Fruit fly (Drosophila melanogaster): ENCODE measurements around the gene CG33127.
A peak's percentile ranks its signal among the peaks of the same experiment; 100 is the strongest.

The CG33127 gene

dm6 chr2L:308194-308706 lies 13.7 kb upstream of the CG33127 start:
- TF ChIP-seq CG5204 (GFP tag; optimal IDR thresholded peaks at IDR 0.05), result no peak
- TF ChIP-seq Crg-1 (GFP tag; optimal IDR thresholded peaks at IDR 0.05), result no peak
- TF ChIP-seq Mnt (GFP tag; optimal IDR thresholded peaks at IDR 0.05), result no peak
- TF ChIP-seq CG14711 (tag; optimal IDR thresholded peaks at IDR 0.05), result no peak
- no peak for TF ChIP-seq CG33017 (tag; optimal IDR thresholded peaks at IDR 0.05)
- TF ChIP-seq toe (GFP tag; optimal IDR thresholded peaks at IDR 0.05), result no peak
- no peak for TF ChIP-seq kay (GFP tag; ENCODE audit: borderline replicate concordance)
- no peak for TF ChIP-seq ovo (GFP tag; optimal IDR thresholded peaks at IDR 0.05)
- TF ChIP-seq Hr96 (GFP tag; optimal IDR thresholded peaks at IDR 0.05), result no peak
- TF ChIP-seq CG1620 (GFP tag; optimal IDR thresholded peaks at IDR 0.05), result no peak
- no peak for TF ChIP-seq cic (GFP tag; optimal IDR thresholded peaks at IDR 0.05)
- TF ChIP-seq CG12768 (GFP tag; optimal IDR thresholded peaks at IDR 0.05), result no peak
- TF ChIP-seq CG7101 (tag; optimal IDR thresholded peaks at IDR 0.05), result no peak
- TF ChIP-seq pad (GFP tag; optimal IDR thresholded peaks at IDR 0.05), result no peak
- no peak for TF ChIP-seq CG7045 (GFP tag; optimal IDR thresholded peaks at IDR 0.05)
- TF ChIP-seq tj (GFP tag; optimal IDR thresholded peaks at IDR 0.05), result no peak
- no peak for TF ChIP-seq CG11617 (GFP tag; optimal IDR thresholded peaks at IDR 0.05)

- TF ChIP-seq Hr96 (GFP tag; optimal IDR thresholded peaks at IDR 0.05), result no peak
- TF ChIP-seq CG33017 (tag; optimal IDR thresholded peaks at IDR 0.05), result peak; percentile 7
- no peak for TF ChIP-seq Crg-1 (GFP tag; optimal IDR thresholded peaks at IDR 0.05)
- peak; percentile 31 for TF ChIP-seq bab1 (GFP tag; optimal IDR thresholded peaks at IDR 0.05)
- peak; percentile 11 for TF ChIP-seq toe (GFP tag; optimal IDR thresholded peaks at IDR 0.05)
- peak; percentile 21 for TF ChIP-seq CG7101 (tag; optimal IDR thresholded peaks at IDR 0.05)
These were observed 12.7 kb upstream of the CG33127 start for dm6 chr2L:309177-309576.

- TF ChIP-seq kay (GFP tag; ENCODE audit: borderline replicate concordance) (peak; percentile 47), CG33017 (tag; optimal IDR thresholded peaks at IDR 0.05) (no peak), CG7045 (GFP tag; optimal IDR thresholded peaks at IDR 0.05) (no peak), CG12768 (GFP tag; optimal IDR thresholded peaks at IDR 0.05) (peak; percentile 70), cic (GFP tag; optimal IDR thresholded peaks at IDR 0.05) (peak; percentile 50), ovo (GFP tag; optimal IDR thresholded peaks at IDR 0.05) (peak; percentile 26), pad (GFP tag; optimal IDR thresholded peaks at IDR 0.05) (peak; percentile 17), tj (GFP tag; optimal IDR thresholded peaks at IDR 0.05) (peak; percentile 20)
These were observed 12.0 kb upstream of the CG33127 start for dm6 chr2L:309812-310431.

dm6 chr2L:319159-319558 lies 2.7 kb upstream of the CG33127 start, which contains the start of gene CG11912:
CG11912 (minus strand) TSS chr2L:319259.
- TF ChIP-seq toe (GFP tag; optimal IDR thresholded peaks at IDR 0.05) (no peak), Hr96 (GFP tag; optimal IDR thresholded peaks at IDR 0.05) (no peak), bab1 (GFP tag; optimal IDR thresholded peaks at IDR 0.05) (no peak), CG5204 (GFP tag; optimal IDR thresholded peaks at IDR 0.05) (no peak), CG12768 (GFP tag; optimal IDR thresholded peaks at IDR 0.05) (no peak), CG33017 (tag; optimal IDR thresholded peaks at IDR 0.05) (no peak), cnc (optimal IDR thresholded peaks at IDR 0.05) (no peak), CG1620 (GFP tag; optimal IDR thresholded peaks at IDR 0.05) (no peak), CG7101 (tag; optimal IDR thresholded peaks at IDR 0.05) (no peak), cic (GFP tag; optimal IDR thresholded peaks at IDR 0.05) (no peak), Crg-1 (GFP tag; optimal IDR thresholded peaks at IDR 0.05) (no peak), CG11617 (GFP tag; optimal IDR thresholded peaks at IDR 0.05) (no peak), kay (GFP tag; ENCODE audit: borderline replicate concordance) (no peak), Clk (GFP tag; optimal IDR thresholded peaks at IDR 0.05) (no peak)

dm6 chr2L:319745-320144 lies 2.2 kb upstream of the CG33127 start:
- no peak for TF ChIP-seq CG11617 (GFP tag; optimal IDR thresholded peaks at IDR 0.05)
- TF ChIP-seq cic (GFP tag; optimal IDR thresholded peaks at IDR 0.05), result peak; percentile 8
- peak; percentile 35 for TF ChIP-seq kay (GFP tag; ENCODE audit: borderline replicate concordance)

dm6 chr2L:321148-321547 lies 753 bp upstream of the CG33127 start, which contains the start of gene CG11911:
CG11911 (minus strand) TSS chr2L:321248.
- TF ChIP-seq CG11617 (GFP tag; optimal IDR thresholded peaks at IDR 0.05), result no peak
- TF ChIP-seq bab1 (GFP tag; optimal IDR thresholded peaks at IDR 0.05), result no peak
- TF ChIP-seq CG5204 (GFP tag; optimal IDR thresholded peaks at IDR 0.05), result no peak
- TF ChIP-seq toe (GFP tag; optimal IDR thresholded peaks at IDR 0.05), result no peak
- no peak for TF ChIP-seq CG1620 (GFP tag; optimal IDR thresholded peaks at IDR 0.05)
- TF ChIP-seq CG7101 (tag; optimal IDR thresholded peaks at IDR 0.05), result no peak
- TF ChIP-seq ovo (GFP tag; optimal IDR thresholded peaks at IDR 0.05), result no peak
- no peak for TF ChIP-seq CG33017 (tag; optimal IDR thresholded peaks at IDR 0.05)
- no peak for TF ChIP-seq Crg-1 (GFP tag; optimal IDR thresholded peaks at IDR 0.05)
- TF ChIP-seq CG12768 (GFP tag; optimal IDR thresholded peaks at IDR 0.05), result no peak
- no peak for TF ChIP-seq pad (GFP tag; optimal IDR thresholded peaks at IDR 0.05)
- no peak for TF ChIP-seq tj (GFP tag; optimal IDR thresholded peaks at IDR 0.05)
- no peak for TF ChIP-seq CG7045 (GFP tag; optimal IDR thresholded peaks at IDR 0.05)

- TF ChIP-seq CG14711 (tag; optimal IDR thresholded peaks at IDR 0.05) (no peak), ovo (GFP tag; optimal IDR thresholded peaks at IDR 0.05) (peak; percentile 25), Clk (GFP tag; optimal IDR thresholded peaks at IDR 0.05) (no peak), cic (GFP tag; optimal IDR thresholded peaks at IDR 0.05) (peak; percentile 84), CG7101 (tag; optimal IDR thresholded peaks at IDR 0.05) (peak; percentile 5)
These were observed 1.0 kb downstream of the CG33127 start for dm6 chr2L:322915-323314.
